Fruit fly (Drosophila melanogaster) ovary, adult (tissue): ENCODE results near the gene Rb97D.

Experiments
- CG17801 ChIP-seq: fragments of 200-800 bp; optimal IDR thresholded peaks from 2 replicates; lab custom pipeline; 2019; ENCODE audit warnings: missing biosample characterization, mild to moderate bottlenecking, missing genetic modification characterization, moderate library complexity; ENCODE audit not compliant: partially characterized antibody

Gene Rb97D

dm6 chr3R:26862213-26862612 is 13.3 kb downstream of the Rb97D start:
- TF ChIP-seq CG17801 (GFP tag; lab: Kevin White, UChicago): no peak

dm6 chr3R:26859228-26859627 is 16.3 kb downstream of the Rb97D start:
- no peak for TF ChIP-seq CG17801 (GFP tag; lab: Kevin White, UChicago)

- no peak for TF ChIP-seq CG17801 (GFP tag; lab: Kevin White, UChicago)
Measured at dm6 chr3R:26853699-26854098, 21.8 kb downstream of the Rb97D start.

dm6 chr3R:26846446-26846845 is 29.1 kb downstream of the Rb97D start:
- TF ChIP-seq CG17801 (GFP tag; lab: Kevin White, UChicago): no peak

- TF ChIP-seq CG17801 (GFP tag; lab: Kevin White, UChicago): no peak
Measured at dm6 chr3R:26831861-26832260, 43.7 kb downstream of the Rb97D start.
